Worm (Caenorhabditis elegans): Measurements from ENCODE around the gene best-4.
A peak's percentile ranks its signal among the peaks of the same experiment; 100 is the strongest.

Gene best-4

ce11 chrII:55204-55603 lies 43.5 kb upstream of the best-4 start, which contains the start of gene tre-5:
tre-5 (minus strand) TSS chrII:55304.
- TF ChIP-seq ceh-39 (tag; optimal IDR thresholded peaks at IDR 0.05) (no peak), elt-1 (tag; optimal IDR thresholded peaks at IDR 0.05; ENCODE audit: borderline replicate concordance, insufficient read depth) (no peak), cnd-1 (tag; optimal IDR thresholded peaks at IDR 0.05) (no peak), sem-2 (GFP tag; optimal IDR thresholded peaks at IDR 0.05) (no peak), lsy-2 (tag; optimal IDR thresholded peaks at IDR 0.05) (no peak)

- TF ChIP-seq pha-4 (tag; optimal IDR thresholded peaks at IDR 0.05) (peak; percentile 23), nhr-28 (tag; optimal IDR thresholded peaks at IDR 0.05) (no peak), flh-1 (GFP tag; optimal IDR thresholded peaks at IDR 0.05) (no peak), drap-1 (GFP tag; optimal IDR thresholded peaks at IDR 0.05) (no peak), unc-120 (tag; optimal IDR thresholded peaks at IDR 0.05; ENCODE audit: poor library complexity, severe bottlenecking) (no peak), tbx-8 (GFP tag; optimal IDR thresholded peaks at IDR 0.05) (no peak), nhr-2 (tag; optimal IDR thresholded peaks at IDR 0.05) (no peak), mls-2 (tag; optimal IDR thresholded peaks at IDR 0.05) (no peak)
Measured at ce11 chrII:51352-51751, 39.7 kb upstream of the best-4 start, which contains the start of gene sptl-1. sptl-1 (plus strand) TSS chrII:51652.

ce11 chrII:50862-51261 lies 39.2 kb upstream of the best-4 start:
- TF ChIP-seq nhr-2 (tag; optimal IDR thresholded peaks at IDR 0.05) (no peak), unc-39 (tag; optimal IDR thresholded peaks at IDR 0.05) (no peak), ceh-39 (tag; optimal IDR thresholded peaks at IDR 0.05) (no peak), bed-3 (GFP tag; optimal IDR thresholded peaks at IDR 0.05) (no peak), hlh-1 (tag; optimal IDR thresholded peaks at IDR 0.05) (no peak), mab-5 (tag; optimal IDR thresholded peaks at IDR 0.05) (no peak), flh-1 (GFP tag; optimal IDR thresholded peaks at IDR 0.05) (no peak), ztf-11 (tag; optimal IDR thresholded peaks at IDR 0.05) (no peak), elt-1 (tag; optimal IDR thresholded peaks at IDR 0.05; ENCODE audit: borderline replicate concordance, insufficient read depth) (no peak), mep-1 (tag; optimal IDR thresholded peaks at IDR 0.05) (no peak), cnd-1 (tag; optimal IDR thresholded peaks at IDR 0.05) (no peak)

- TF ChIP-seq elt-1 (tag; optimal IDR thresholded peaks at IDR 0.05; ENCODE audit: borderline replicate concordance, insufficient read depth) (no peak), flh-1 (GFP tag; optimal IDR thresholded peaks at IDR 0.05) (no peak), ceh-83 (GFP tag; optimal IDR thresholded peaks at IDR 0.05) (no peak)
Measured at ce11 chrII:47280-47679, 35.6 kb upstream of the best-4 start, which contains the start of gene C23H3.5. C23H3.5 (plus strand) TSS chrII:47580.

- TF ChIP-seq ham-2 (GFP tag; optimal IDR thresholded peaks at IDR 0.05), result no peak
- TF ChIP-seq unc-120 (tag; optimal IDR thresholded peaks at IDR 0.05; ENCODE audit: poor library complexity, severe bottlenecking), result no peak
- TF ChIP-seq flh-1 (GFP tag; optimal IDR thresholded peaks at IDR 0.05), result no peak
- TF ChIP-seq snpc-4 (tag; optimal IDR thresholded peaks at IDR 0.05), result no peak
- no peak for TF ChIP-seq lin-32 (GFP tag; optimal IDR thresholded peaks at IDR 0.05)
- TF ChIP-seq mls-2 (tag; optimal IDR thresholded peaks at IDR 0.05), result no peak
- no peak for TF ChIP-seq ceh-43 (GFP tag; optimal IDR thresholded peaks at IDR 0.05)
Measured at ce11 chrII:46116-46515, 34.4 kb upstream of the best-4 start, which contains the start of gene rpt-4. rpt-4 (minus strand) TSS chrII:46216.

- TF ChIP-seq M03D4.4 (tag; optimal IDR thresholded peaks at IDR 0.05) (no peak), sem-2 (GFP tag; optimal IDR thresholded peaks at IDR 0.05) (no peak), nhr-76 (tag; optimal IDR thresholded peaks at IDR 0.05) (no peak), pha-4 (tag; optimal IDR thresholded peaks at IDR 0.05) (no peak), ceh-39 (tag; optimal IDR thresholded peaks at IDR 0.05) (no peak), unc-120 (tag; optimal IDR thresholded peaks at IDR 0.05; ENCODE audit: poor library complexity, severe bottlenecking) (no peak), elt-1 (tag; optimal IDR thresholded peaks at IDR 0.05; ENCODE audit: borderline replicate concordance, insufficient read depth) (no peak), nhr-12 (tag; optimal IDR thresholded peaks at IDR 0.05) (no peak), lin-13 (tag; optimal IDR thresholded peaks at IDR 0.05) (no peak), zip-8 (tag; optimal IDR thresholded peaks at IDR 0.05) (no peak), blmp-1 (tag; optimal IDR thresholded peaks at IDR 0.05) (no peak), hlh-1 (tag; optimal IDR thresholded peaks at IDR 0.05) (no peak), elt-3 (tag; optimal IDR thresholded peaks at IDR 0.05) (no peak), mab-5 (tag; optimal IDR thresholded peaks at IDR 0.05) (no peak), nhr-237 (tag; optimal IDR thresholded peaks at IDR 0.05) (no peak), nhr-28 (tag; optimal IDR thresholded peaks at IDR 0.05) (no peak), lin-32 (GFP tag; optimal IDR thresholded peaks at IDR 0.05) (no peak), tbx-8 (GFP tag; optimal IDR thresholded peaks at IDR 0.05) (no peak), mep-1 (tag; optimal IDR thresholded peaks at IDR 0.05) (no peak)
Measured at ce11 chrII:44740-45139, 33.1 kb upstream of the best-4 start, which contains the start of gene rpoa-49. rpoa-49 (plus strand) TSS chrII:45040.
